Fruit fly (Drosophila melanogaster): ENCODE data around the gene CG1907.

CG1907 gene

dm6 chr3R:29620712-29621479 lies 2.0 kb downstream of the CG1907 start (continued):
- no peak for TF ChIP-seq cad (GFP tag; optimal IDR thresholded peaks at IDR 0.05)
- TF ChIP-seq kah (GFP tag; optimal IDR thresholded peaks at IDR 0.05) = no peak
- TF ChIP-seq CG3281 (GFP tag; optimal IDR thresholded peaks at IDR 0.05) = no peak
- TF ChIP-seq Hmx (GFP tag; optimal IDR thresholded peaks at IDR 0.05) = no peak
- TF ChIP-seq Vsx1 (GFP tag; optimal IDR thresholded peaks at IDR 0.05) = peak; percentile 16

- TF ChIP-seq CG31441 (GFP tag; IDR thresholded peaks at IDR 0.05) (peak; percentile 60), esg (GFP tag; conservative IDR thresholded peaks at IDR 0.05) (peak; percentile 36; the same call in 1 of the 2 replicates), CG17612 (GFP tag; IDR thresholded peaks at IDR 0.05) (no peak), ase (GFP tag; IDR thresholded peaks at IDR 0.05) (peak; percentile 46; the same call in 1 of the 3 replicates), tin (GFP tag; optimal IDR thresholded peaks at IDR 0.05) (peak; percentile 12), fu2 (GFP tag; optimal IDR thresholded peaks at IDR 0.05) (no peak), ken (GFP tag; IDR thresholded peaks at IDR 0.05) (0 out of 3 replicates have a peak, but pooled peaks have one; percentile 21), ci (GFP tag; IDR thresholded peaks at IDR 0.05) (peak; percentile 69; the same call in 2 of the 3 replicates), ro (GFP tag; IDR thresholded peaks at IDR 0.05) (no peak), CG17359 (tag; optimal IDR thresholded peaks at IDR 0.05) (peak; percentile 35), fd3F (GFP tag; optimal IDR thresholded peaks at IDR 0.05) (peak; percentile 10), usp (GFP tag; optimal IDR thresholded peaks at IDR 0.05) (no peak), Hr39 (optimal IDR thresholded peaks at IDR 0.05) (no peak), CG3847 (GFP tag; IDR thresholded peaks at IDR 0.05) (0 out of 2 replicates have a peak, but pooled peaks have one; percentile 10), H15 (GFP tag; IDR thresholded peaks at IDR 0.05) (0 out of 3 replicates have a peak, but pooled peaks have one; percentile 17), CG8924 (tag; optimal IDR thresholded peaks at IDR 0.05) (peak; percentile 3), TFAM (GFP tag; optimal IDR thresholded peaks at IDR 0.05) (no peak), CG9727 (GFP tag; optimal IDR thresholded peaks at IDR 0.05) (peak; percentile 30), hkb (optimal IDR thresholded peaks at IDR 0.05) (no peak), hkb (GFP tag; IDR thresholded peaks at IDR 0.05) (peak; percentile 64), Ada2b (GFP tag; IDR thresholded peaks at IDR 0.05) (0 out of 2 replicates have a peak, but pooled peaks have one; percentile 18), PHDP (tag; optimal IDR thresholded peaks at IDR 0.05) (peak; percentile 35), Vsx1 (GFP tag; optimal IDR thresholded peaks at IDR 0.05) (no peak), Lim3 (GFP tag; IDR thresholded peaks at IDR 0.05) (0 out of 2 replicates have a peak, but pooled peaks have one; percentile 29), Pdp1 (GFP tag; optimal IDR thresholded peaks at IDR 0.05) (peak in 1 of 2 experiments; percentile 26), CG10979 (tag; optimal IDR thresholded peaks at IDR 0.05) (peak; percentile 28), prd (optimal IDR thresholded peaks at IDR 0.05) (no peak), prd (GFP tag; IDR thresholded peaks at IDR 0.05) (peak; percentile 69), CG2678 (tag; optimal IDR thresholded peaks at IDR 0.05) (peak; percentile 60), Dek (tag; optimal IDR thresholded peaks at IDR 0.05) (peak; percentile 15), sr (GFP tag; IDR thresholded peaks at IDR 0.05) (no peak), CG13775 (GFP tag; optimal IDR thresholded peaks at IDR 0.05) (peak; percentile 10), CG18599 (GFP tag; optimal IDR thresholded peaks at IDR 0.05) (peak; percentile 76), CG11560 (tag; IDR thresholded peaks at IDR 0.05) (0 out of 3 replicates have a peak, but pooled peaks have one; percentile 21), CG8388 (GFP tag; optimal IDR thresholded peaks at IDR 0.05) (peak; percentile 20), vvl (GFP tag; IDR thresholded peaks at IDR 0.05) (peak; percentile 38), Opbp (GFP tag; IDR thresholded peaks at IDR 0.05; ENCODE audit: partially characterized antibody) (no peak), CG17912 (GFP tag; optimal IDR thresholded peaks at IDR 0.05) (no peak), Xrp1 (GFP tag; IDR thresholded peaks at IDR 0.05) (peak; percentile 50; the same call in 1 of the 2 replicates), D19A (tag; optimal IDR thresholded peaks at IDR 0.05) (peak; percentile 14), CG18262 (tag; optimal IDR thresholded peaks at IDR 0.05) (peak; percentile 32), Blimp-1 (GFP tag; optimal IDR thresholded peaks at IDR 0.05) (peak; percentile 30), nmo (GFP tag; optimal IDR thresholded peaks at IDR 0.05) (peak; percentile 0), CG4424 (GFP tag; optimal IDR thresholded peaks at IDR 0.05) (peak; percentile 45)
Observed at dm6 chr3R:29625883-29626282, 7.0 kb downstream of the CG1907 start.
